Worm (Caenorhabditis elegans) whole organism, L1 larva: Measurements from ENCODE around the gene srg-61.

Source experiments
- C04F5.9 ChIP-seq: sonication (generic microtip); optimal IDR thresholded peaks from 2 replicates; lab custom pipeline; 2016; ENCODE audit warnings: missing genetic modification characterization, missing compliant biosample characterization
- C16A3.4 ChIP-seq: fragments of 150-350 bp; optimal IDR thresholded peaks from 2 replicates; lab custom pipeline; 2014; ENCODE audit warnings: missing biosample characterization, missing genetic modification characterization
- Y116A8C.19 ChIP-seq: sonication (generic microtip); optimal IDR thresholded peaks from 2 replicates; lab custom pipeline; 2016; ENCODE audit warnings: missing compliant biosample characterization, missing genetic modification characterization, borderline replicate concordance
- aha-1 ChIP-seq: fragments of 150-350 bp; optimal IDR thresholded peaks from 2 replicates; lab custom pipeline; 2014; ENCODE audit warnings: missing biosample characterization, missing genetic modification characterization
- ama-1 ChIP-seq: fragments of 150-350 bp; optimal IDR thresholded peaks from 2 replicates; lab custom pipeline; 2014
- ceh-63 ChIP-seq: fragments of 200-800 bp; sonication (Bioruptor generic); optimal IDR thresholded peaks from 2 replicates; lab custom pipeline; 2018; ENCODE audit warnings: mild to moderate bottlenecking, missing genetic modification characterization, missing compliant biosample characterization
- ceh-82 ChIP-seq, 3 experiments: fragments of 150-350 bp in 1 of 3; sonication (generic microtip) in 2 of 3; optimal IDR thresholded peaks; 2 replicates each; lab custom pipeline; 2014 to 2017; ENCODE audit warnings: missing biosample characterization in 3 of 3, missing genetic modification characterization in 3 of 3
- ceh-88 ChIP-seq: fragments of 200-800 bp; sonication (Bioruptor generic); IDR thresholded peaks from 2 replicates; pipeline ENCODE4 v1.3.6; 2022; ENCODE audit warnings: missing genetic modification characterization, missing compliant biosample characterization
- ceh-90 ChIP-seq: sonication (generic microtip); optimal IDR thresholded peaks from 2 replicates; lab custom pipeline; 2016; ENCODE audit warnings: missing genetic modification characterization, missing compliant biosample characterization
- dpl-1 ChIP-seq, 3 experiments: fragments of 150-350 bp in 2 of 3; sonication (generic microtip) in 1 of 3; optimal IDR thresholded peaks; 2 replicates each; lab custom pipeline; 2014 to 2017; ENCODE audit warnings: missing biosample characterization in 3 of 3, missing genetic modification characterization in 3 of 3, missing genetic modification reagents in 3 of 3
- dsc-1 ChIP-seq: sonication (generic microtip); optimal IDR thresholded peaks from 2 replicates; lab custom pipeline; 2016; ENCODE audit warnings: mild to moderate bottlenecking, missing genetic modification characterization, missing compliant biosample characterization
- egl-13 ChIP-seq: sonication (generic microtip); optimal IDR thresholded peaks from 2 replicates; lab custom pipeline; 2016; ENCODE audit warnings: missing genotype, missing genetic modification reagents, missing genetic modification characterization, missing compliant biosample characterization
- egl-27 ChIP-seq, 2 experiments: fragments of 150-350 bp in 1 of 2; sonication (generic microtip); optimal IDR thresholded peaks; 3 replicates each; lab custom pipeline; 2017 to 2018; ENCODE audit warnings: missing biosample characterization in 2 of 2, missing genetic modification characterization in 2 of 2, missing genetic modification reagents in 2 of 2
- elt-2 ChIP-seq: sonication (generic microtip); optimal IDR thresholded peaks from 2 replicates; lab custom pipeline; 2016; ENCODE audit warnings: missing genetic modification characterization, mild to moderate bottlenecking, inconsistent platforms, missing compliant biosample characterization, missing genetic modification reagents
- fkh-10 ChIP-seq: sonication (generic microtip); optimal IDR thresholded peaks from 2 replicates; lab custom pipeline; 2017; ENCODE audit warnings: missing biosample characterization, missing genetic modification reagents, missing genetic modification characterization
- fkh-8 ChIP-seq: sonication (generic microtip); optimal IDR thresholded peaks from 2 replicates; lab custom pipeline; 2016; ENCODE audit warnings: mild to moderate bottlenecking, missing genetic modification characterization, missing compliant biosample characterization
- hlh-17 ChIP-seq: fragments of 200-800 bp; sonication (Bioruptor generic); optimal IDR thresholded peaks from 2 replicates; lab custom pipeline; 2018; ENCODE audit warnings: missing genetic modification characterization, mild to moderate bottlenecking, missing compliant biosample characterization, moderate library complexity, borderline replicate concordance
- hpl-2 ChIP-seq: fragments of 150-350 bp; optimal IDR thresholded peaks from 2 replicates; lab custom pipeline; 2014; ENCODE audit warnings: missing biosample characterization, missing genetic modification reagents, missing genetic modification characterization
- jun-1 ChIP-seq: fragments of 150-350 bp; optimal IDR thresholded peaks from 2 replicates; lab custom pipeline; 2014; ENCODE audit warnings: missing biosample characterization, missing genetic modification reagents, missing genetic modification characterization
- lin-14 ChIP-seq: fragments of 200-800 bp; sonication (Bioruptor generic); optimal IDR thresholded peaks from 2 replicates; lab custom pipeline; 2018; ENCODE audit warnings: mild to moderate bottlenecking, missing genetic modification characterization, moderate library complexity, missing compliant biosample characterization
- lsy-2 ChIP-seq, 2 experiments: fragments of 150-350 bp; optimal IDR thresholded peaks; 2 replicates each; lab custom pipeline; 2014; ENCODE audit warnings: missing biosample characterization in 2 of 2, missing genetic modification characterization in 2 of 2
- mef-2 ChIP-seq: fragments of 150-350 bp; optimal IDR thresholded peaks from 2 replicates; lab custom pipeline; 2014; ENCODE audit warnings: missing biosample characterization, missing genetic modification characterization
- mep-1 ChIP-seq: fragments of 150-350 bp; optimal IDR thresholded peaks from 2 replicates; lab custom pipeline; 2014; ENCODE audit warnings: missing biosample characterization, missing genetic modification characterization
- nhr-11 ChIP-seq: fragments of 150-350 bp; optimal IDR thresholded peaks from 2 replicates; lab custom pipeline; 2014; ENCODE audit warnings: missing biosample characterization, missing genetic modification characterization
- nhr-12 ChIP-seq: sonication (generic microtip); optimal IDR thresholded peaks from 2 replicates; lab custom pipeline; 2017; ENCODE audit warnings: missing biosample characterization, missing genetic modification characterization
- nhr-71 ChIP-seq: sonication (generic microtip); optimal IDR thresholded peaks from 2 replicates; lab custom pipeline; 2016; ENCODE audit warnings: mild to moderate bottlenecking, missing genetic modification characterization, moderate library complexity, missing compliant biosample characterization
- nhr-77 ChIP-seq: fragments of 150-350 bp; optimal IDR thresholded peaks from 2 replicates; lab custom pipeline; 2014; ENCODE audit warnings: missing biosample characterization, missing genetic modification characterization
- nhr-90 ChIP-seq: sonication (generic microtip); optimal IDR thresholded peaks from 2 replicates; lab custom pipeline; 2016; ENCODE audit warnings: mild to moderate bottlenecking, missing genetic modification characterization, missing compliant biosample characterization; ENCODE audit not compliant: poor library complexity
- skn-1 ChIP-seq: fragments of 150-350 bp; optimal IDR thresholded peaks from 2 replicates; lab custom pipeline; 2014; ENCODE audit warnings: missing biosample characterization, missing genetic modification characterization
- snpc-4 ChIP-seq: fragments of 150-350 bp; optimal IDR thresholded peaks from 2 replicates; lab custom pipeline; 2014; ENCODE audit warnings: missing biosample characterization, missing genetic modification characterization
- snu-23 ChIP-seq: sonication (generic microtip); optimal IDR thresholded peaks from 2 replicates; lab custom pipeline; 2016; ENCODE audit warnings: missing genetic modification characterization, missing compliant biosample characterization
- sptf-1 ChIP-seq: fragments of 150-350 bp; optimal IDR thresholded peaks from 2 replicates; lab custom pipeline; 2014; ENCODE audit warnings: missing biosample characterization, missing genetic modification characterization
- tlp-1 ChIP-seq: fragments of 150-350 bp; optimal IDR thresholded peaks from 2 replicates; lab custom pipeline; 2014; ENCODE audit warnings: missing biosample characterization, missing genetic modification characterization
- zag-1 ChIP-seq: fragments of 150-350 bp; optimal IDR thresholded peaks from 2 replicates; lab custom pipeline; 2014; ENCODE audit warnings: missing biosample characterization, missing genetic modification characterization
- zip-4 ChIP-seq: fragments of 200-800 bp; sonication (Bioruptor generic); optimal IDR thresholded peaks from 2 replicates; lab custom pipeline; 2018; ENCODE audit warnings: mild to moderate bottlenecking, missing genetic modification characterization, moderate library complexity, missing compliant biosample characterization
- ztf-11 ChIP-seq, 2 experiments: sonication (generic microtip); optimal IDR thresholded peaks; 2 replicates each; lab custom pipeline; 2016 to 2017; ENCODE audit warnings: missing genetic modification characterization in 2 of 2, missing biosample characterization in 1 of 2, missing compliant biosample characterization in 1 of 2
- ztf-4 ChIP-seq: fragments of 150-350 bp; optimal IDR thresholded peaks from 2 replicates; lab custom pipeline; 2014; ENCODE audit warnings: missing biosample characterization, missing genetic modification characterization

The srg-61 gene

ce11 chrV:2739607-2740006 lies 521 bp downstream of the srg-61 start:
- TF ChIP-seq egl-13 (tag; lab: Kevin White, UChicago) (no peak), ztf-11 (tag; optimal IDR thresholded peaks at IDR 0.05; lab: Kevin White, UChicago) (no peak), snpc-4 (tag; lab: Kevin White, UChicago) (peak; percentile 63)

DNA sequence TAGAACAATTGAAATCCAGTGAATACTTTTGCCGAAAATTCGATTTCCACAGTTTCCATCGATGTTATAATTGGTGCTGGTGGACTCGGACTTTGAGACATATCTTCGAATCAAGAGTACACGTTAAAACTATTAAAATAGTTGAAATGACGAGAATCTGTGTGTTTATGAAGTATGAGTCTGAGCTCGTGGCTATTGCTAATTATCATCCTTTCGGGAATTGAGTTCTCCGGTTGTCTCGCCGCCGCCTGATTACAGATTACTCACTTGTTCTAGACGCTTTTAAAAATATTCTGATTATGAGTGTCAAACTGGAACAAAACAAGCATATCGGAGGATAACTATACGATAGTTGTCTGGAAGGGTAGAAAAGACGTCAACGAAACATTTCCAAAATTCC lies 2.0 kb downstream of the srg-61 start, which contains the start of gene srg-56:
srg-56 (minus strand) TSS at position 101 of the 400 bp plus-strand sequence.
- TF ChIP-seq snu-23 (GFP tag; lab: Kevin White, UChicago) = no peak
- TF ChIP-seq fkh-8 (tag; lab: Kevin White, UChicago) = peak; percentile 18
- TF ChIP-seq dsc-1 (tag; lab: Kevin White, UChicago) = no peak
- no peak for TF ChIP-seq jun-1 (tag; lab: Kevin White, UChicago)
- no peak for TF ChIP-seq ceh-63 (GFP tag; lab: Kevin White, UChicago)
- no peak for TF ChIP-seq nhr-11
- TF ChIP-seq zip-4 (GFP tag; lab: Kevin White, UChicago) = no peak

ce11 chrV:2734360-2734759 lies 5.8 kb downstream of the srg-61 start, which contains the start of gene srg-57:
srg-57 (minus strand) TSS chrV:2734460.
- TF ChIP-seq ceh-88 = no peak
- no peak for TF ChIP-seq dpl-1 (GFP tag; optimal IDR thresholded peaks at IDR 0.05; lab: Kevin White, UChicago)
- TF ChIP-seq snpc-4 (tag; lab: Kevin White, UChicago) = no peak

DNA sequence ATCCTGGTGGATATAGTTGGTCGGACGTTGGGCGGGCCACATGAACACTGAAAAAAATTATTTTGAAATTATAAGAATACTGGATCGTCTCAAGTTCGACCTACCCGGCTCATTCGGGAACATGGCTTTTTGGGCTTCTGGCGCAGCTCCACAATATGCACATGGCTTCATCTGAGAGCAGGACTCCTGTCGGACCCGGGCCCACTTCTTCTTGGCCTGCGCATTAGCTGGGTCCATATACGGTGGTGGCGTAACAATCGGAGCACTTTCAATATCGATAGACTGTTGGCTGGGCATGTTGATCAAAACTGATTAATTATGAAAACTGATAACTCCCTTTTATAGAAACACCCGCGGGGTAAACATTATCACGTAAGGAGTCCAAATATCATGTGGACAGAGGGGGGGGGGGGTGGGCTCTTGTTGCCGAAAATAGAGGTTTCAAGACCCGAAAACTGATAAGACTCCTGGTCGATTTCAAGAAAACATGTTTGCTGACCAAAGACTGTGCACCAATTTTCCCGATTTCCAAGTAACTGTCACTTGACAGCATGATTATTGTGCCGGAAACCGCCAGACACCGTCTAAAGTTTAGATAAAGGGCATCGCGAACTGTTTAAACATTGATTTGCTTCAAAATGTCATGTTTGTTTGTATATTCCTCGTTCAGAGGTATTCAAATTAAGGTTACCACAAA lies 9.2 kb downstream of the srg-61 start, which contains the start of gene dod-3:
dod-3 (minus strand) TSS at position 315 of the 697 bp plus-strand sequence.
- no peak for TF ChIP-seq lsy-2 (tag; optimal IDR thresholded peaks at IDR 0.05; lab: Kevin White, UChicago)
- TF ChIP-seq ceh-90 (tag; lab: Kevin White, UChicago) = no peak
- no peak for TF ChIP-seq fkh-10 (GFP tag; lab: Kevin White, UChicago)
- no peak for TF ChIP-seq nhr-77 (tag; lab: Kevin White, UChicago)
- TF ChIP-seq nhr-90 = peak; percentile 43
- no peak for TF ChIP-seq nhr-12 (tag; lab: Kevin White, UChicago)
- TF ChIP-seq egl-27 (tag; optimal IDR thresholded peaks at IDR 0.05; lab: Kevin White, UChicago) = no peak
- no peak for TF ChIP-seq Y116A8C.19
- TF ChIP-seq aha-1 = no peak
- no peak for TF ChIP-seq hpl-2 (GFP tag; lab: Kevin White, UChicago)
- no peak for TF ChIP-seq ceh-82 (tag; optimal IDR thresholded peaks at IDR 0.05; lab: Kevin White, UChicago)
- TF ChIP-seq skn-1 (tag; lab: Kevin White, UChicago) = no peak
- TF ChIP-seq hlh-17 = no peak
- no peak for TF ChIP-seq mep-1 (tag; lab: Kevin White, UChicago)
- peak; percentile 98 for TF ChIP-seq elt-2 (tag; lab: Kevin White, UChicago)
- no peak for TF ChIP-seq ztf-11 (tag; optimal IDR thresholded peaks at IDR 0.05; lab: Kevin White, UChicago)
- peak; percentile 8 for TF ChIP-seq ama-1
- TF ChIP-seq lin-14 (GFP tag; lab: Kevin White, UChicago) = no peak
- no peak for TF ChIP-seq C16A3.4 (tag; lab: Kevin White, UChicago)
- TF ChIP-seq mef-2 (tag; lab: Kevin White, UChicago) = no peak
- TF ChIP-seq sptf-1 = no peak
- no peak for TF ChIP-seq nhr-71

DNA sequence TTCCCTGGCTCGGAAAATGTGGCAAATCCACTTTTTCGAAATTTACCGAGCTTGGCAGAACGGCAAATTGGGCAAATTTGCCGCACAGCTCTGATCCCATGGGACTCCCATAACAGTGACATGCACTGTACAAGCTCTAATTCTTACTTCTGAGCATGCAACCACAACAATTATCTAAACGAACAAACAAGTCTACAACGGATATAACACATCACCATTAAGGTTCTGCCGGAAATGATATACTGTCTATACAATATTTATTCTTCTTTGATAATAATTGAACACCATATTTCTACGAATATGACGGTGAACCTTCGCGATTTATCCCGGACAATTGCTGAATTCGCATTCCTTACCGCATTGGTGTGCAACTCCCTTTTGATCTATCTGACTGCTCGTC lies 11.9 kb downstream of the srg-61 start, which contains the start of gene str-33:
str-33 (plus strand) TSS at position 301 of the 400 bp plus-strand sequence.
- TF ChIP-seq jun-1 (tag; lab: Kevin White, UChicago) (no peak), ztf-4 (no peak), C04F5.9 (tag; lab: Kevin White, UChicago) (no peak), zag-1 (tag; lab: Kevin White, UChicago) (no peak), snu-23 (GFP tag; lab: Kevin White, UChicago) (no peak), hpl-2 (GFP tag; lab: Kevin White, UChicago) (no peak), tlp-1 (no peak), dpl-1 (GFP tag; optimal IDR thresholded peaks at IDR 0.05; lab: Kevin White, UChicago) (no peak)
